Worm (Caenorhabditis elegans): ENCODE data around the gene F56H9.6.

ce11 chrV:12660280-12660818 lies 30.7 kb upstream of the F56H9.6 start, which contains the start of gene his-74:
- TF ChIP-seq zip-8 (tag; optimal IDR thresholded peaks at IDR 0.05) (no peak), snpc-4 (tag; optimal IDR thresholded peaks at IDR 0.05) (no peak), nhr-76 (tag; optimal IDR thresholded peaks at IDR 0.05) (no peak), ceh-83 (GFP tag; optimal IDR thresholded peaks at IDR 0.05) (no peak)

All from whole organism, mixed stage, embryonic.